Worm (Caenorhabditis elegans) whole organism, young adult: ENCODE results near the gene drr-1.

Experiments
- attf-5 ChIP-seq: fragments of 200-800 bp; sonication (Bioruptor generic); optimal IDR thresholded peaks from 2 replicates; lab custom pipeline; 2018; ENCODE audit warnings: mild to moderate bottlenecking, missing genetic modification characterization, missing compliant biosample characterization
- hsf-1 ChIP-seq: fragments of 200-800 bp; sonication (Bioruptor generic); IDR thresholded peaks from 2 replicates; pipeline ENCODE4 v1.3.6; 2022; ENCODE audit warnings: missing genetic modification reagents, missing genetic modification characterization, missing compliant biosample characterization
- pha-4 ChIP-seq: fragments of 150-350 bp; sonication (generic microtip); optimal IDR thresholded peaks from 2 replicates; lab custom pipeline; 2014; ENCODE audit warnings: missing biosample characterization, missing genetic modification reagents, missing genetic modification characterization
- unc-62 ChIP-seq: fragments of 150-350 bp; optimal IDR thresholded peaks from 2 replicates; lab custom pipeline; 2014; ENCODE audit warnings: missing biosample characterization, missing genetic modification reagents, missing genetic modification characterization

- TF ChIP-seq unc-62 (GFP tag; lab: Kevin White, UChicago) (no peak), attf-5 (GFP tag; lab: Kevin White, UChicago) (no peak), hsf-1 (GFP tag; lab: Robert Waterston, UW) (no peak), pha-4 (no peak)
These were observed 12.9 kb upstream of the drr-1 start for ce11 chrII:13508607-13509006.
